Fruit fly (Drosophila melanogaster) whole organism, adult: ENCODE results near the gene bb8.

Experiments
- CG11617 ChIP-seq: fragments of 200-800 bp; sonication (Bioruptor generic); optimal IDR thresholded peaks from 2 replicates; lab custom pipeline; 2017; ENCODE audit warnings: mild to moderate bottlenecking, missing biosample characterization, missing genetic modification reagents, missing genetic modification characterization
- CG12768 ChIP-seq: fragments of 200-800 bp; sonication (Bioruptor generic); optimal IDR thresholded peaks from 2 replicates; lab custom pipeline; 2017; ENCODE audit warnings: missing biosample characterization, missing genetic modification characterization, mild to moderate bottlenecking, moderate library complexity, missing genetic modification reagents
- CG14711 ChIP-seq: fragments of 200-800 bp; sonication (Bioruptor generic); optimal IDR thresholded peaks from 2 replicates; lab custom pipeline; 2018; ENCODE audit warnings: missing biosample characterization, mild to moderate bottlenecking, missing genetic modification characterization, moderate library complexity
- CG1620 ChIP-seq: fragments of 200-800 bp; sonication (Bioruptor generic); optimal IDR thresholded peaks from 2 replicates; lab custom pipeline; 2016; ENCODE audit warnings: missing biosample characterization, missing genetic modification characterization
- CG33017 ChIP-seq: fragments of 200-800 bp; sonication (Bioruptor generic); optimal IDR thresholded peaks from 2 replicates; lab custom pipeline; 2018; ENCODE audit warnings: missing biosample characterization, mild to moderate bottlenecking, missing genetic modification characterization, moderate library complexity
- CG5204 ChIP-seq: fragments of 200-800 bp; sonication (Bioruptor generic); optimal IDR thresholded peaks from 2 replicates; lab custom pipeline; 2016; ENCODE audit warnings: missing biosample characterization, missing genetic modification characterization
- CG7045 ChIP-seq: fragments of 200-800 bp; sonication (Bioruptor generic); optimal IDR thresholded peaks from 2 replicates; lab custom pipeline; 2017; ENCODE audit warnings: missing biosample characterization, mild to moderate bottlenecking, missing genetic modification characterization
- CG7101 ChIP-seq: fragments of 200-800 bp; sonication (Bioruptor generic); optimal IDR thresholded peaks from 2 replicates; lab custom pipeline; 2018; ENCODE audit warnings: missing biosample characterization, mild to moderate bottlenecking, missing genetic modification characterization, moderate library complexity
- Clk ChIP-seq: fragments of 200-800 bp; sonication (Bioruptor generic); optimal IDR thresholded peaks from 2 replicates; lab custom pipeline; 2017; ENCODE audit warnings: missing biosample characterization, missing genetic modification characterization
- Crg-1 ChIP-seq: fragments of 200-800 bp; sonication (Bioruptor generic); optimal IDR thresholded peaks from 2 replicates; lab custom pipeline; 2016; ENCODE audit warnings: missing biosample characterization, missing genetic modification characterization
- Hr96 ChIP-seq: fragments of 200-800 bp; sonication (Bioruptor generic); optimal IDR thresholded peaks from 2 replicates; lab custom pipeline; 2016; ENCODE audit warnings: missing biosample characterization, missing genetic modification characterization
- Mnt ChIP-seq: fragments of 200-800 bp; sonication (Bioruptor generic); optimal IDR thresholded peaks from 2 replicates; lab custom pipeline; 2016; ENCODE audit warnings: missing biosample characterization, mild to moderate bottlenecking, missing genetic modification characterization
- bab1 ChIP-seq: fragments of 200-800 bp; sonication (Bioruptor generic); optimal IDR thresholded peaks from 3 replicates; lab custom pipeline; 2019; ENCODE audit warnings: missing biosample characterization, mild to moderate bottlenecking, missing genetic modification characterization, moderate library complexity
- cic ChIP-seq: fragments of 200-800 bp; sonication (Bioruptor generic); optimal IDR thresholded peaks from 2 replicates; lab custom pipeline; 2017; ENCODE audit warnings: missing biosample characterization, mild to moderate bottlenecking, missing genetic modification characterization, moderate library complexity
- cnc ChIP-seq, 2 experiments: fragments of >200 bp; optimal IDR thresholded peaks; 2 replicates each; lab custom pipeline; 2017
- kay ChIP-seq: fragments of 200-800 bp; sonication (Bioruptor generic); peaks from one replicate; lab custom pipeline; 2016; ENCODE audit warnings: missing biosample characterization, missing genetic modification characterization, borderline replicate concordance
- ovo ChIP-seq: fragments of 200-800 bp; sonication (Bioruptor generic); optimal IDR thresholded peaks from 2 replicates; lab custom pipeline; 2016; ENCODE audit warnings: missing biosample characterization, missing genetic modification characterization
- pad ChIP-seq: fragments of 200-800 bp; sonication (Bioruptor generic); optimal IDR thresholded peaks from 3 replicates; lab custom pipeline; 2017; ENCODE audit warnings: missing biosample characterization, missing genetic modification characterization, mild to moderate bottlenecking, moderate library complexity, missing genetic modification reagents
- tj ChIP-seq: fragments of 200-800 bp; sonication (Bioruptor generic); optimal IDR thresholded peaks from 3 replicates; lab custom pipeline; 2017; ENCODE audit warnings: missing biosample characterization, mild to moderate bottlenecking, missing genetic modification characterization, moderate library complexity
- toe ChIP-seq: fragments of 200-800 bp; sonication (Bioruptor generic); optimal IDR thresholded peaks from 2 replicates; lab custom pipeline; 2016; ENCODE audit warnings: missing biosample characterization, missing genetic modification characterization

bb8 gene

DNA sequence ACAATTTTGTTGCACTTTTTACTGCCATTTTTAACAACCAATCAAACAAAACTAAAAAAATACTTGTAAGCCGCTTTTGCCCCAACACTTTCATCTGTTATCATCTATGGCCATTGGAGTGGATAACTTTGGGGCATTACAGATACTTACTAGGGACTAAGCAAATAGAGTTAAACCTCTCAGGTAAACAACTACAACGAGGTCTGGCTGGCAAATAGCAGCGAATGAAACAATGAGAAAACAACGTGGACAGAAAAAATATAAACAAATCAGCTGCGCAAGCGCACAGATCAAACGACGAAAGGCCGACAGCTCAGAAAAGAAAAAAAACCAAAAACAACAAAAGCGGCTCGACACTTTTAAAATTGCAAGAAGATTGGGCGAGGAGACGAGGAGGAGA lies 12.2 kb upstream of the bb8 start:
- TF ChIP-seq CG14711 = no peak
- no peak for TF ChIP-seq CG11617 (GFP tag; lab: Kevin White, UChicago)
- TF ChIP-seq toe = no peak
- no peak for TF ChIP-seq Crg-1 (GFP tag; lab: Kevin White, UChicago)
- TF ChIP-seq CG1620 (GFP tag; lab: Kevin White, UChicago) = no peak
- no peak for TF ChIP-seq pad (GFP tag; lab: Kevin White, UChicago)
- no peak for TF ChIP-seq CG5204 (GFP tag; lab: Kevin White, UChicago)
- TF ChIP-seq Mnt (GFP tag; lab: Kevin White, UChicago) = no peak
- no peak for TF ChIP-seq CG7101 (tag; lab: Kevin White, UChicago)
- no peak for TF ChIP-seq kay

- no peak for TF ChIP-seq tj (GFP tag; lab: Kevin White, UChicago)
- TF ChIP-seq Crg-1 (GFP tag; lab: Kevin White, UChicago) = no peak
- peak; percentile 59 for TF ChIP-seq kay
- no peak for TF ChIP-seq CG7045 (GFP tag; lab: Kevin White, UChicago)
- no peak for TF ChIP-seq cic (GFP tag; lab: Kevin White, UChicago)
These were observed 11.3 kb upstream of the bb8 start for dm6 chr3R:23301270-23301669.

dm6 chr3R:23300091-23300918 lies 10.3 kb upstream of the bb8 start:
- TF ChIP-seq CG1620 (GFP tag; lab: Kevin White, UChicago) (no peak), CG7045 (GFP tag; lab: Kevin White, UChicago) (no peak), CG12768 (no peak), CG11617 (GFP tag; lab: Kevin White, UChicago) (no peak), Clk (GFP tag; lab: Kevin White, UChicago) (no peak), Hr96 (GFP tag; lab: Kevin White, UChicago) (no peak), cic (GFP tag; lab: Kevin White, UChicago) (no peak), Crg-1 (GFP tag; lab: Kevin White, UChicago) (no peak), CG7101 (tag; lab: Kevin White, UChicago) (no peak), cnc (optimal IDR thresholded peaks at IDR 0.05; lab: Kevin White, UChicago) (no peak), tj (GFP tag; lab: Kevin White, UChicago) (no peak), CG14711 (no peak), ovo (no peak), CG33017 (tag; lab: Kevin White, UChicago) (no peak), CG5204 (GFP tag; lab: Kevin White, UChicago) (no peak), kay (no peak), toe (no peak), Mnt (GFP tag; lab: Kevin White, UChicago) (no peak), bab1 (GFP tag; lab: Kevin White, UChicago) (no peak), pad (GFP tag; lab: Kevin White, UChicago) (no peak)

DNA sequence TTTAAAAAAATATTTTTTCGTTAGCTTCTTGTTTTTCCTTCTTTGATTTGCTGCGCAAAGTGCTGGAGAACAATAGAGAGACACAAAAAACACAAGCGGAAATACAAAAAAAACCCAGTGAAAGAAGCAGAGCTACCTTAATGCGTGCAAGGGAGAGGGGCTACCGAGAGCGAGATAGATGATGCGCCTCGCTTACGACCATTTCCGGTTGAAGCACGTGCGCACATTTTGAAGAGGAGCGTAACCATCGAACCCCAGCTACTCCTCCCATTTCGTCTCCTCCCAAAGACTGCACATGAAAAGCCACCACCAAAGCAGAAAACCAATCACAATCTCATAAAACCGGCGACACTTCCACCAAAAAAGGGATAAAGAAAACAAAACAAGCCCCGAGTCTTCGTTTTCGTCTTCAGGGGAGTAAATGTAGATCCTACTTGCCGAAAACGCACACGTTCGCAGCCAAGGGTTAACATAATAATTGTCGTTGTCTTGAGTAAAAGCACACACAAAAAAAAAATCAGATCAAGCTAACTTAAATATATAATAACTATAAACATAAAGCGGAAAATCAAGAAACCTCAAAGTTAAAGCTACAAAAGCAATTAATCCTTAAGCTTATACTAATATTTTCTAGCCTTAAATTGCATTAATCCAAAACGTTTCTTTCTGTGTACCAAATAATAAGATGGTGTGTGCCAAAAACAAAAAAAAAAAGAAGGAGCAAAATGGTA lies 7.3 kb upstream of the bb8 start:
- TF ChIP-seq kay (peak; percentile 36), CG7045 (GFP tag; lab: Kevin White, UChicago) (no peak)

DNA sequence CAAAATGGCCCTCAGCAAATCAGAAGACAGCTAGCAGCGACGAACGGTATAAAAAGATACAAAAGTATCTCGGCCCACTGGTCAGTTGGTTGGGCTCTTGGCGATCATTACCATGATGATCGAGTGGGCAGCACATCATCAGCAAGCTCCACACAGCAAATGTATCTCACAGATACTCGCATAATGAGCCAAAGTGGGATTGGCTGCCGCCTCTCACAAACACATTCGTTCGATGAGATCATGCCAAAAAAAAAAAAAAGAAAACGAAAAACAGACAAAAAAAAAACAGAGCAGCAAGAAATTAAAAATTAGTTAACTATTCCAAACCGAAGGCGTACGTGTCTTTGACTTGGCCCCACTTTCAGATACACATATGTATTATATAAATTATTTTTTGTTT lies 6.2 kb upstream of the bb8 start:
- TF ChIP-seq cic (GFP tag; lab: Kevin White, UChicago) = no peak
- no peak for TF ChIP-seq Hr96 (GFP tag; lab: Kevin White, UChicago)
- TF ChIP-seq cnc (optimal IDR thresholded peaks at IDR 0.05; lab: Kevin White, UChicago) = no peak
- no peak for TF ChIP-seq CG14711
- no peak for TF ChIP-seq Clk (GFP tag; lab: Kevin White, UChicago)
- no peak for TF ChIP-seq CG1620 (GFP tag; lab: Kevin White, UChicago)
- no peak for TF ChIP-seq CG12768
- no peak for TF ChIP-seq CG33017 (tag; lab: Kevin White, UChicago)

- TF ChIP-seq Crg-1 (GFP tag; lab: Kevin White, UChicago) (no peak), tj (GFP tag; lab: Kevin White, UChicago) (peak; percentile 28), Hr96 (GFP tag; lab: Kevin White, UChicago) (peak; percentile 37), toe (peak; percentile 6), pad (GFP tag; lab: Kevin White, UChicago) (no peak), CG7045 (GFP tag; lab: Kevin White, UChicago) (no peak), CG1620 (GFP tag; lab: Kevin White, UChicago) (no peak), kay (no peak), CG33017 (tag; lab: Kevin White, UChicago) (peak; percentile 8), CG12768 (no peak), CG14711 (no peak), CG11617 (GFP tag; lab: Kevin White, UChicago) (no peak), bab1 (GFP tag; lab: Kevin White, UChicago) (no peak), cic (GFP tag; lab: Kevin White, UChicago) (peak; percentile 56), CG5204 (GFP tag; lab: Kevin White, UChicago) (no peak), CG7101 (tag; lab: Kevin White, UChicago) (peak; percentile 15), Mnt (GFP tag; lab: Kevin White, UChicago) (peak; percentile 24), ovo (no peak), cnc (optimal IDR thresholded peaks at IDR 0.05; lab: Kevin White, UChicago) (no peak), Clk (GFP tag; lab: Kevin White, UChicago) (no peak)
These were observed 5.4 kb upstream of the bb8 start for dm6 chr3R:23295360-23295772.
